Worm (Caenorhabditis elegans) whole organism, L1 larva: ENCODE measurements around the gene taco-1.

Source experiments
- ceh-63 ChIP-seq: fragments of 200-800 bp; sonication (Bioruptor generic); optimal IDR thresholded peaks from 2 replicates; lab custom pipeline; 2018; ENCODE audit warnings: mild to moderate bottlenecking, missing genetic modification characterization, missing compliant biosample characterization
- efl-1 ChIP-seq, 4 experiments: fragments of 150-350 bp; optimal IDR thresholded peaks in 3 of 4; peaks in 1 of 4; 1 replicate in 1 of 4; 2 replicates in 3 of 4; lab custom pipeline; 2014; ENCODE audit warnings: missing biosample characterization in 2 of 4, missing genetic modification characterization in 2 of 4, missing genetic modification reagents in 2 of 4
- nhr-11 ChIP-seq: fragments of 150-350 bp; optimal IDR thresholded peaks from 2 replicates; lab custom pipeline; 2014; ENCODE audit warnings: missing biosample characterization, missing genetic modification characterization
- nhr-237 ChIP-seq: fragments of 150-350 bp; optimal IDR thresholded peaks from 2 replicates; lab custom pipeline; 2014; ENCODE audit warnings: missing biosample characterization, missing genetic modification characterization
- nhr-77 ChIP-seq: fragments of 150-350 bp; optimal IDR thresholded peaks from 2 replicates; lab custom pipeline; 2014; ENCODE audit warnings: missing biosample characterization, missing genetic modification characterization
- snpc-4 ChIP-seq: fragments of 150-350 bp; optimal IDR thresholded peaks from 2 replicates; lab custom pipeline; 2014; ENCODE audit warnings: missing biosample characterization, missing genetic modification characterization
- swsn-7 ChIP-seq: sonication (generic microtip); optimal IDR thresholded peaks from 2 replicates; lab custom pipeline; 2016; ENCODE audit warnings: missing genetic modification characterization, missing compliant biosample characterization
- unc-130 ChIP-seq: fragments of 150-350 bp; optimal IDR thresholded peaks from 2 replicates; lab custom pipeline; 2017; ENCODE audit warnings: missing biosample characterization, missing genetic modification characterization, inconsistent platforms

- TF ChIP-seq efl-1 (optimal IDR thresholded peaks at IDR 0.05; lab: Kevin White, UChicago) (no peak), efl-1 (GFP tag; optimal IDR thresholded peaks at IDR 0.05 in 1 of 2; lab: Kevin White, UChicago) (no peak), snpc-4 (tag; lab: Kevin White, UChicago) (no peak), nhr-11 (tag; lab: Kevin White, UChicago) (no peak), nhr-237 (tag; lab: Kevin White, UChicago) (no peak), nhr-77 (tag; lab: Kevin White, UChicago) (no peak), ceh-63 (no peak), unc-130 (tag; lab: Kevin White, UChicago) (no peak), swsn-7 (tag; lab: Kevin White, UChicago) (no peak)
These were observed at the start of gene taco-1 for ce11 chrIII:283817-284216.
